Worm (Caenorhabditis elegans): ENCODE measurements around the gene ZK673.1.

ZK673.1 gene

DNA sequence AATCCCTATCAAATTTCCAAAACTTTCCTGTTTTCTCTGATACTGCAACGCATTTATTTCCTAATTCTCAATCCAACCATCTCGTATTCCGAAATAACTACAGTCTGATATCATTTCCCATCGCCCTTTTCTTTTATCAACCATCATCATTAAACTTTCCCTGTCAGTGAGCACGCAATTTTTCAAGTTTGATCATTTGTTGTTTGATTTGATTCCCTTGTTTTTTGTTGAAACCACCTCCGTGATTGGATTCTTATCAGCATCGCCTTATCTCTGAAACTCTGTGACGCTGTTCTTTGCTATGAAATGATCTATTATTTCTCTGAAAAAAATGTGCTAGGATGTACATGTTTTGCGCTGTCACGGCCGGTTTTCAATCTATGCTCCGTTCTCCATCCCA is 40.0 kb upstream of the ZK673.1 start:
- no peak for TF ChIP-seq hlh-4 (tag; optimal IDR thresholded peaks at IDR 0.05)
- no peak for TF ChIP-seq ceh-8 (GFP tag; optimal IDR thresholded peaks at IDR 0.05)
- TF ChIP-seq nhr-237 (tag; optimal IDR thresholded peaks at IDR 0.05) = no peak
- peak in 1 of 2 experiments; percentile 5 for TF ChIP-seq lin-35 (GFP tag; optimal IDR thresholded peaks at IDR 0.05)
- peak; percentile 5 for TF ChIP-seq nhr-90 (tag; optimal IDR thresholded peaks at IDR 0.05; ENCODE audit: poor library complexity)
- no peak for TF ChIP-seq efl-1 (optimal IDR thresholded peaks at IDR 0.05)
- TF ChIP-seq efl-1 (GFP tag; optimal IDR thresholded peaks at IDR 0.05 in 1 of 2) = no peak
- peak; percentile 33 for TF ChIP-seq nhr-20 (tag; optimal IDR thresholded peaks at IDR 0.05)
- TF ChIP-seq unc-130 (tag; optimal IDR thresholded peaks at IDR 0.05) = no peak
- no peak for TF ChIP-seq efl-3 (GFP tag; optimal IDR thresholded peaks at IDR 0.05)
- no peak for TF ChIP-seq jun-1 (tag; optimal IDR thresholded peaks at IDR 0.05)
- TF ChIP-seq mef-2 (tag; optimal IDR thresholded peaks at IDR 0.05) = no peak
- no peak for TF ChIP-seq xbp-1 (tag; optimal IDR thresholded peaks at IDR 0.05)
- no peak for TF ChIP-seq irx-1 (tag; optimal IDR thresholded peaks at IDR 0.05)
- peak; percentile 88 for TF ChIP-seq elt-2 (tag; optimal IDR thresholded peaks at IDR 0.05)
- no peak for TF ChIP-seq zag-1 (tag; optimal IDR thresholded peaks at IDR 0.05)
- no peak for TF ChIP-seq ama-1 (optimal IDR thresholded peaks at IDR 0.05)

DNA sequence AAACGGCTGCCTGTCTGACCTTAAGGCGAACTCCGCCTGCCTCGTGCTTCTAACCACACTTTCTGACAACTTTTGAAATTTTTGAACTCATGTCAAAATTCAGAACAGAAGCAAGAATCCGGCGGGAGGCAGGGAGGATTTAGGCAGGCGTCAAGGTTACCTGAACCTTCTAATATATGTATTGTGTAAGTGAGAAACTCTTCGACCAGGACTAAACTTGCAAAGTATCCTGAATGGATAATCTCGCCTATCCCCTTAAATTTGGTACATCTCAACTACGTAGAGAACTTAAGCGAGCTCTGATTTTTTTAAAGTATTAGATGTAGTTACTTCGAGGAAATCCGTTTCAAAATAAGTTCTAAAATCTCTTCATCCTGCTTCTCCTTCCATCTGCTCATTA is 32.0 kb upstream of the ZK673.1 start, which contains the start of gene E04D5.5:
E04D5.5 (plus strand) TSS at position 301 of the 400 bp plus-strand sequence.
- TF ChIP-seq pag-3 (tag; optimal IDR thresholded peaks at IDR 0.05; ENCODE audit: borderline replicate concordance, insufficient read depth) (no peak), nhr-11 (tag; optimal IDR thresholded peaks at IDR 0.05) (no peak), ces-1 (GFP tag; optimal IDR thresholded peaks at IDR 0.05) (no peak), zip-4 (GFP tag; optimal IDR thresholded peaks at IDR 0.05) (no peak), hlh-4 (tag; optimal IDR thresholded peaks at IDR 0.05) (no peak), efl-1 (optimal IDR thresholded peaks at IDR 0.05) (no peak), efl-1 (GFP tag; optimal IDR thresholded peaks at IDR 0.05 in 1 of 2) (no peak), sox-4 (tag; optimal IDR thresholded peaks at IDR 0.05) (no peak), sup-37 (GFP tag; optimal IDR thresholded peaks at IDR 0.05) (no peak)

DNA sequence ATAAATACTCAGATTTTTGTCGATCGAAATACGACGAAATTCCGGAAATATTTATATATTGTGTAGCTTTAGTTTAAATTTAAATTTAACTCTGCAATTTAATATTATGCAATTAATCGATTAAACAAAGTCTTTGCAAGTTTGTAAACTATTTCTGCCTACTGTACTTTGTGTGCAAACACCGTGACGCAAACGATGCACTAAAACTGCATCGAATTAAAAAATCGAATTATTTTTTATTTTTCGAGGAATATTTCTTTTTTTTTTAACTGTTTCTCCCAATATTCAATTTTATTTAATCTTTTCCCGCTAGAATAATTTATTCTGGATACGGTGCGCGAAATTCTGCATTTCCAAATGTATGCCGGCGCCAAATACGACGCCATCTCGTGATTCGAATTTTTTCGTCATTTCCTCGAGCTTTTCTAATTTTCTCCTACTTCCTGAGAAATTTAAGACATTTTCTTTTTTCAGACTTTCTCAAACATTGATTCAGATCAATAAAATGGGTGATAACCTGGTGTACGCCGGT is 26.5 kb upstream of the ZK673.1 start, which contains the start of gene eif-2A:
eif-2A (plus strand) TSS at position 469 of the 532 bp plus-strand sequence.
- peak; percentile 21 for TF ChIP-seq nhr-71 (tag; optimal IDR thresholded peaks at IDR 0.05)
- TF ChIP-seq F16B12.6 (tag; optimal IDR thresholded peaks at IDR 0.05) = peak; percentile 75
- peak; percentile 79 to 97 for TF ChIP-seq lsy-2 (tag; optimal IDR thresholded peaks at IDR 0.05)
- peak; percentile 15 for TF ChIP-seq snu-23 (GFP tag; optimal IDR thresholded peaks at IDR 0.05)
- TF ChIP-seq mep-1 (tag; optimal IDR thresholded peaks at IDR 0.05) = peak; percentile 50
- no peak for TF ChIP-seq zag-1 (tag; optimal IDR thresholded peaks at IDR 0.05)
- peak; percentile 25 to 41 for TF ChIP-seq lin-35 (GFP tag; optimal IDR thresholded peaks at IDR 0.05)
- no peak for TF ChIP-seq irx-1 (tag; optimal IDR thresholded peaks at IDR 0.05)
- TF ChIP-seq efl-1 (optimal IDR thresholded peaks at IDR 0.05) = peak in 1 of 2 experiments; percentile 44
- peak in 1 of 2 experiments; percentile 50 for TF ChIP-seq efl-1 (GFP tag; optimal IDR thresholded peaks at IDR 0.05 in 1 of 2)
- peak; percentile 7 for TF ChIP-seq nhr-47 (tag; optimal IDR thresholded peaks at IDR 0.05)
- peak; percentile 42 for TF ChIP-seq blmp-1 (tag; optimal IDR thresholded peaks at IDR 0.05)
- peak; percentile 23 to 61 (median 38) for TF ChIP-seq dpl-1 (GFP tag; optimal IDR thresholded peaks at IDR 0.05)
- peak; percentile 5 for TF ChIP-seq C16A3.4 (tag; optimal IDR thresholded peaks at IDR 0.05)
- no peak for TF ChIP-seq lir-3 (tag; optimal IDR thresholded peaks at IDR 0.05; ENCODE audit: poor library complexity)
- TF ChIP-seq lin-14 (GFP tag; optimal IDR thresholded peaks at IDR 0.05) = no peak

DNA sequence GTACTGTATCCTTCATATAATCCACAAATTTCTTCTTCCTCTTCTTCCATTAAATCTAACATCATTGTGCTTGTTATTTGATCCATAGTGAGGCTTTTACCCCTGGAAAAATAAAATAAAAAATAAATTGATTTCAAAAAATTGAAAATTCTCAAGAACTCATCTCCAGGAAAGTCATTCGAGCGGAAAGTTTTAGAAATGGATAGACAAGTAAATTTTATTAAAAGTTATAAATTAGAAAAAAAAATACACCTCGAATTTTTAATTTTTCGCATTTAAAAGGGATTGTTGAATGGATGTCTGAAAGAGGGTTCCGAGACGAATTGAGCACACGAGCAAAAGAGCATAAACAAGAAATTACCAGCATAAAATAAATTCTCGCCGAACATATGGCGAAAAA is 21.0 kb upstream of the ZK673.1 start, which contains the start of gene frpr-21:
frpr-21 (minus strand) TSS at position 101 of the 400 bp plus-strand sequence.
- no peak for TF ChIP-seq ceh-8 (GFP tag; optimal IDR thresholded peaks at IDR 0.05)
- no peak for TF ChIP-seq hlh-4 (tag; optimal IDR thresholded peaks at IDR 0.05)
- TF ChIP-seq dpl-1 (GFP tag; optimal IDR thresholded peaks at IDR 0.05) = no peak
- no peak for TF ChIP-seq fkh-4 (tag; optimal IDR thresholded peaks at IDR 0.05; ENCODE audit: borderline replicate concordance)
- TF ChIP-seq aha-1 (tag; optimal IDR thresholded peaks at IDR 0.05) = no peak
- TF ChIP-seq blmp-1 (tag; optimal IDR thresholded peaks at IDR 0.05) = no peak
- no peak for TF ChIP-seq alr-1 (tag; optimal IDR thresholded peaks at IDR 0.05; ENCODE audit: borderline replicate concordance)
- no peak for TF ChIP-seq rnt-1 (tag; optimal IDR thresholded peaks at IDR 0.05)
- no peak for TF ChIP-seq mep-1 (tag; optimal IDR thresholded peaks at IDR 0.05)
- TF ChIP-seq mab-9 (GFP tag; IDR thresholded peaks at IDR 0.05) = no peak
- TF ChIP-seq lir-3 (tag; optimal IDR thresholded peaks at IDR 0.05; ENCODE audit: poor library complexity) = no peak
- no peak for TF ChIP-seq jun-1 (tag; optimal IDR thresholded peaks at IDR 0.05)
- no peak for TF ChIP-seq unc-30 (tag; optimal IDR thresholded peaks at IDR 0.05)

Data from whole organism, L1 larva.